Fruit fly (Drosophila melanogaster): Measurements from ENCODE around the gene hng3.

Gene hng3

dm6 chr3L:791251-791991 lies 36.1 kb upstream of the hng3 start (continued):
- TF ChIP-seq Stat92E (GFP tag; optimal IDR thresholded peaks at IDR 0.05), result no peak
- TF ChIP-seq nmo (GFP tag; optimal IDR thresholded peaks at IDR 0.05), result peak; percentile 13
- TF ChIP-seq CG7271 (tag; optimal IDR thresholded peaks at IDR 0.05), result peak; percentile 41
- no peak for TF ChIP-seq CG11696 (GFP tag; IDR thresholded peaks at IDR 0.05)
- peak; percentile 32 for TF ChIP-seq cato (GFP tag; optimal IDR thresholded peaks at IDR 0.05; ENCODE audit: borderline replicate concordance)
- TF ChIP-seq trh (GFP tag; optimal IDR thresholded peaks at IDR 0.05), result no peak
- TF ChIP-seq CG15073 (GFP tag; optimal IDR thresholded peaks at IDR 0.05), result no peak
- TF ChIP-seq Antp (GFP tag; optimal IDR thresholded peaks at IDR 0.05), result peak; percentile 33
- peak; percentile 77 for TF ChIP-seq phol (tag; optimal IDR thresholded peaks at IDR 0.05)
- TF ChIP-seq CG4282 (GFP tag; optimal IDR thresholded peaks at IDR 0.05), result peak; percentile 29
- TF ChIP-seq fru (optimal IDR thresholded peaks at IDR 0.05), result no peak
- TF ChIP-seq Oli (tag; optimal IDR thresholded peaks at IDR 0.05), result peak; percentile 75
- peak; percentile 48 for TF ChIP-seq CrebB (tag; optimal IDR thresholded peaks at IDR 0.05)
- TF ChIP-seq inv (GFP tag; IDR thresholded peaks at IDR 0.05; ENCODE audit: partially characterized antibody), result peak; percentile 48; the same call in 1 of the 2 replicates
- TF ChIP-seq HLH3B (GFP tag; IDR thresholded peaks at IDR 0.05), result peak; percentile 40; the same call in 1 of the 2 replicates
- TF ChIP-seq Gsc (GFP tag; IDR thresholded peaks at IDR 0.05), result no peak
- no peak for TF ChIP-seq sens-2 (GFP tag; IDR thresholded peaks at IDR 0.05)
- peak; percentile 47 for TF ChIP-seq Hsf (GFP tag; optimal IDR thresholded peaks at IDR 0.05)
- TF ChIP-seq CG15696 (tag; optimal IDR thresholded peaks at IDR 0.05), result peak; percentile 35
- TF ChIP-seq Hmr (GFP tag; optimal IDR thresholded peaks at IDR 0.05), result peak; percentile 8
- TF ChIP-seq Mad (GFP tag; optimal IDR thresholded peaks at IDR 0.05), result no peak
- peak; percentile 46; the same call in 2 of the 3 replicates for TF ChIP-seq CG14050 (GFP tag; IDR thresholded peaks at IDR 0.05)
- peak; percentile 54 for TF ChIP-seq Chrac-16 (GFP tag; optimal IDR thresholded peaks at IDR 0.05)
- TF ChIP-seq CG4854 (GFP tag; optimal IDR thresholded peaks at IDR 0.05), result peak; percentile 25
- peak; percentile 29 for TF ChIP-seq jumu (GFP tag; optimal IDR thresholded peaks at IDR 0.05)
- peak; percentile 17; the same call in 1 of the 2 replicates for TF ChIP-seq Nf-YA (GFP tag; IDR thresholded peaks at IDR 0.05)
- TF ChIP-seq sqz (GFP tag; optimal IDR thresholded peaks at IDR 0.05), result peak; percentile 56
- no peak for TF ChIP-seq Atf3 (GFP tag; optimal IDR thresholded peaks at IDR 0.05)
- peak; percentile 36 for TF ChIP-seq MBD-R2 (GFP tag; IDR thresholded peaks at IDR 0.05)
- TF ChIP-seq CG12219 (GFP tag; optimal IDR thresholded peaks at IDR 0.05), result peak; percentile 65
- TF ChIP-seq amos (GFP tag; IDR thresholded peaks at IDR 0.05; ENCODE audit: partially characterized antibody), result no peak
- TF ChIP-seq Sry-β (GFP tag; optimal IDR thresholded peaks at IDR 0.05), result peak; percentile 15
- TF ChIP-seq NK7.1 (GFP tag; optimal IDR thresholded peaks at IDR 0.05), result no peak
- peak; percentile 6 for TF ChIP-seq Meics (GFP tag; optimal IDR thresholded peaks at IDR 0.05)
- peak; percentile 44 for TF ChIP-seq CG1233 (GFP tag; optimal IDR thresholded peaks at IDR 0.05)
- TF ChIP-seq CG30431 (GFP tag; optimal IDR thresholded peaks at IDR 0.05), result peak; percentile 38
- peak; percentile 67 for TF ChIP-seq Sox100B (GFP tag; optimal IDR thresholded peaks at IDR 0.05)
- TF ChIP-seq CG17912 (GFP tag; optimal IDR thresholded peaks at IDR 0.05), result no peak
- no peak for TF ChIP-seq B-H2 (GFP tag; optimal IDR thresholded peaks at IDR 0.05)
- TF ChIP-seq ems (GFP tag; optimal IDR thresholded peaks at IDR 0.05), result peak; percentile 23
- no peak for TF ChIP-seq CG1647 (GFP tag; optimal IDR thresholded peaks at IDR 0.05)
- TF ChIP-seq CG17829 (tag; optimal IDR thresholded peaks at IDR 0.05), result peak; percentile 70
- TF ChIP-seq CG8359 (GFP tag; optimal IDR thresholded peaks at IDR 0.05; ENCODE audit: borderline replicate concordance), result peak; percentile 62

Measured in whole organism, embryonic.